Worm (Caenorhabditis elegans) whole organism, L1 larva: ENCODE data around the gene cnb-1.

Source experiments
- dpl-1 ChIP-seq, 3 experiments: fragments of 150-350 bp in 2 of 3; sonication (generic microtip) in 1 of 3; optimal IDR thresholded peaks; 2 replicates each; lab custom pipeline; 2014 to 2017; ENCODE audit warnings: missing biosample characterization in 3 of 3, missing genetic modification characterization in 3 of 3, missing genetic modification reagents in 3 of 3
- fos-1 ChIP-seq: fragments of 150-350 bp; optimal IDR thresholded peaks from 2 replicates; lab custom pipeline; 2014; ENCODE audit warnings: missing biosample characterization, missing genetic modification characterization
- hlh-4 ChIP-seq: sonication (generic microtip); optimal IDR thresholded peaks from 2 replicates; lab custom pipeline; 2016; ENCODE audit warnings: mild to moderate bottlenecking, missing genetic modification characterization, missing compliant biosample characterization
- lin-13 ChIP-seq: fragments of 150-350 bp; optimal IDR thresholded peaks from 2 replicates; lab custom pipeline; 2014; ENCODE audit warnings: missing biosample characterization, missing genetic modification reagents, missing genetic modification characterization
- nhr-84 ChIP-seq: sonication (generic microtip); optimal IDR thresholded peaks from 2 replicates; lab custom pipeline; 2017; ENCODE audit warnings: missing biosample characterization, missing genetic modification characterization
- sptf-1 ChIP-seq: fragments of 150-350 bp; optimal IDR thresholded peaks from 2 replicates; lab custom pipeline; 2014; ENCODE audit warnings: missing biosample characterization, missing genetic modification characterization
- unc-130 ChIP-seq: fragments of 150-350 bp; optimal IDR thresholded peaks from 2 replicates; lab custom pipeline; 2017; ENCODE audit warnings: missing biosample characterization, missing genetic modification characterization, inconsistent platforms
- ztf-4 ChIP-seq: fragments of 150-350 bp; optimal IDR thresholded peaks from 2 replicates; lab custom pipeline; 2014; ENCODE audit warnings: missing biosample characterization, missing genetic modification characterization

- TF ChIP-seq lin-13, result no peak
- no peak for TF ChIP-seq unc-130 (tag; lab: Kevin White, UChicago)
- no peak for TF ChIP-seq hlh-4 (tag; lab: Kevin White, UChicago)
- TF ChIP-seq dpl-1 (GFP tag; optimal IDR thresholded peaks at IDR 0.05; lab: Kevin White, UChicago), result no peak
- no peak for TF ChIP-seq fos-1 (tag; lab: Kevin White, UChicago)
- no peak for TF ChIP-seq sptf-1 (tag; lab: Kevin White, UChicago)
- no peak for TF ChIP-seq nhr-84 (tag; lab: Kevin White, UChicago)
- TF ChIP-seq ztf-4 (tag; lab: Kevin White, UChicago), result no peak
Measured at ce11 chrV:11341130-11341675, 34.3 kb upstream of the cnb-1 start.
